Worm (Caenorhabditis elegans) whole organism, L2 larva: ENCODE data around the gene F09E5.11.

Source experiments
- fos-1 ChIP-seq: fragments of 150-350 bp; optimal IDR thresholded peaks from 2 replicates; lab custom pipeline; 2014; ENCODE audit warnings: missing biosample characterization, missing genetic modification characterization
- nhr-10 ChIP-seq: sonication (generic microtip); optimal IDR thresholded peaks from 2 replicates; lab custom pipeline; 2017; ENCODE audit warnings: missing biosample characterization, missing genetic modification characterization
- nhr-25 ChIP-seq: fragments of 150-350 bp; sonication (generic microtip); optimal IDR thresholded peaks from 3 replicates; lab custom pipeline; 2014; ENCODE audit warnings: missing biosample characterization, missing genetic modification characterization
- nhr-77 ChIP-seq: fragments of 150-350 bp; optimal IDR thresholded peaks from 2 replicates; lab custom pipeline; 2014; ENCODE audit warnings: missing biosample characterization, missing genetic modification characterization
- skn-1 ChIP-seq: sonication (generic microtip); optimal IDR thresholded peaks from 2 replicates; lab custom pipeline; 2017; ENCODE audit warnings: missing biosample characterization, missing genetic modification characterization
- snpc-4 ChIP-seq: fragments of 150-350 bp; optimal IDR thresholded peaks from 2 replicates; lab custom pipeline; 2014; ENCODE audit warnings: missing biosample characterization, missing genetic modification characterization
- unc-62 ChIP-seq: fragments of 150-350 bp; optimal IDR thresholded peaks from 2 replicates; lab custom pipeline; 2014; ENCODE audit warnings: missing biosample characterization, missing genetic modification reagents, missing genetic modification characterization
- ztf-11 ChIP-seq: sonication (generic microtip); optimal IDR thresholded peaks from 2 replicates; lab custom pipeline; 2017; ENCODE audit warnings: missing biosample characterization, missing genetic modification characterization

DNA sequence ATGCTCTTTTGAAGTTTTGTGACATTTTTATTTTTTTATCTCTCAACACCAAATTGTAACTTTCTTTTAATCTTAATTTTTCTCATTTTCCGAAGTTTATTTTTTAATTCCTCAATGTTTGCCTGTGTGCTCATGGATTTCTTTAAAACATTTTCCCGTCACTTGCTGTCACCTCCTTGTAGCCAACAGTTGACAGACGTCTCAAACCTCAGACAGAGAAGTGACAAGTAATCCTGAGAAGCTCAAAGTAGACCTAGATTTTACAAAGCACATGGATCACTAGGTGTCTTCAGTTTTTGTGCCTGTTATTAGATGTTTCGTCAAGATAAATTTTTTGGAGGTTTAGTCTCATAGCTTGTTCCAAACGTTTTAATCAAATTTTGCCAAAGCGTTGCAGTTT is 48.3 kb downstream of the F09E5.11 start:
- no peak for TF ChIP-seq snpc-4
- no peak for TF ChIP-seq fos-1 (tag; lab: Kevin White, UChicago)
- TF ChIP-seq nhr-77: no peak
- TF ChIP-seq nhr-25: no peak
- TF ChIP-seq unc-62: no peak
- TF ChIP-seq ztf-11 (tag; lab: Kevin White, UChicago): no peak
- no peak for TF ChIP-seq skn-1 (tag; lab: Kevin White, UChicago)
- no peak for TF ChIP-seq nhr-10 (tag; lab: Kevin White, UChicago)
